Worm (Caenorhabditis elegans) whole organism, L1 larva: ENCODE measurements around the gene tag-123.

Experiments used
- C04F5.9 ChIP-seq: sonication (generic microtip); optimal IDR thresholded peaks from 2 replicates; lab custom pipeline; 2016; ENCODE audit warnings: missing genetic modification characterization, missing compliant biosample characterization
- C16A3.4 ChIP-seq: fragments of 150-350 bp; optimal IDR thresholded peaks from 2 replicates; lab custom pipeline; 2014; ENCODE audit warnings: missing biosample characterization, missing genetic modification characterization
- F16B12.6 ChIP-seq: fragments of 150-350 bp; optimal IDR thresholded peaks from 2 replicates; lab custom pipeline; 2014; ENCODE audit warnings: missing biosample characterization, missing genetic modification characterization
- aly-2 ChIP-seq: fragments of 150-350 bp; optimal IDR thresholded peaks from 2 replicates; lab custom pipeline; 2014; ENCODE audit warnings: missing biosample characterization, missing genetic modification characterization
- ama-1 ChIP-seq: fragments of 150-350 bp; optimal IDR thresholded peaks from 2 replicates; lab custom pipeline; 2014
- blmp-1 ChIP-seq: fragments of 150-350 bp; optimal IDR thresholded peaks from 2 replicates; lab custom pipeline; 2014; ENCODE audit warnings: missing biosample characterization, missing genetic modification characterization
- ceh-63 ChIP-seq: fragments of 200-800 bp; sonication (Bioruptor generic); optimal IDR thresholded peaks from 2 replicates; lab custom pipeline; 2018; ENCODE audit warnings: mild to moderate bottlenecking, missing genetic modification characterization, missing compliant biosample characterization
- ceh-8 ChIP-seq: fragments of 200-800 bp; sonication (Bioruptor generic); optimal IDR thresholded peaks from 2 replicates; lab custom pipeline; 2018; ENCODE audit warnings: mild to moderate bottlenecking, missing genetic modification characterization, moderate library complexity, missing compliant biosample characterization
- ceh-90 ChIP-seq: sonication (generic microtip); optimal IDR thresholded peaks from 2 replicates; lab custom pipeline; 2016; ENCODE audit warnings: missing genetic modification characterization, missing compliant biosample characterization
- ces-1 ChIP-seq: fragments of 150-350 bp; optimal IDR thresholded peaks from 2 replicates; lab custom pipeline; 2014; ENCODE audit warnings: missing biosample characterization, missing genetic modification reagents, missing genetic modification characterization
- dpl-1 ChIP-seq, 3 experiments: fragments of 150-350 bp in 2 of 3; sonication (generic microtip) in 1 of 3; optimal IDR thresholded peaks; 2 replicates each; lab custom pipeline; 2014 to 2017; ENCODE audit warnings: missing biosample characterization in 3 of 3, missing genetic modification characterization in 3 of 3, missing genetic modification reagents in 3 of 3
- efl-3 ChIP-seq: fragments of 200-800 bp; sonication (Bioruptor generic); optimal IDR thresholded peaks from 2 replicates; lab custom pipeline; 2018; ENCODE audit warnings: mild to moderate bottlenecking, missing genetic modification characterization, missing compliant biosample characterization
- egl-13 ChIP-seq: sonication (generic microtip); optimal IDR thresholded peaks from 2 replicates; lab custom pipeline; 2016; ENCODE audit warnings: missing genotype, missing genetic modification reagents, missing genetic modification characterization, missing compliant biosample characterization
- elt-2 ChIP-seq: sonication (generic microtip); optimal IDR thresholded peaks from 2 replicates; lab custom pipeline; 2016; ENCODE audit warnings: missing genetic modification characterization, mild to moderate bottlenecking, inconsistent platforms, missing compliant biosample characterization, missing genetic modification reagents
- fkh-10 ChIP-seq: sonication (generic microtip); optimal IDR thresholded peaks from 2 replicates; lab custom pipeline; 2017; ENCODE audit warnings: missing biosample characterization, missing genetic modification reagents, missing genetic modification characterization
- grh-1 ChIP-seq: fragments of 200-800 bp; sonication (Bioruptor generic); IDR thresholded peaks from 2 replicates; pipeline ENCODE4 v1.3.6; 2022; ENCODE audit warnings: missing genetic modification reagents, missing genetic modification characterization, missing compliant biosample characterization
- hlh-4 ChIP-seq: sonication (generic microtip); optimal IDR thresholded peaks from 2 replicates; lab custom pipeline; 2016; ENCODE audit warnings: mild to moderate bottlenecking, missing genetic modification characterization, missing compliant biosample characterization
- isw-1 ChIP-seq: fragments of 200-800 bp; sonication (Bioruptor generic); IDR thresholded peaks from 2 replicates; pipeline ENCODE4 v1.3.6; 2022; ENCODE audit warnings: missing genetic modification characterization, missing compliant biosample characterization
- lin-14 ChIP-seq: fragments of 200-800 bp; sonication (Bioruptor generic); optimal IDR thresholded peaks from 2 replicates; lab custom pipeline; 2018; ENCODE audit warnings: mild to moderate bottlenecking, missing genetic modification characterization, moderate library complexity, missing compliant biosample characterization
- lin-39 ChIP-seq: fragments of 150-350 bp; optimal IDR thresholded peaks from 2 replicates; lab custom pipeline; 2014; ENCODE audit warnings: missing biosample characterization, missing genetic modification reagents, missing genetic modification characterization
- lsy-2 ChIP-seq, 2 experiments: fragments of 150-350 bp; optimal IDR thresholded peaks; 2 replicates each; lab custom pipeline; 2014; ENCODE audit warnings: missing biosample characterization in 2 of 2, missing genetic modification characterization in 2 of 2
- mab-9 ChIP-seq: fragments of 200-800 bp; sonication (Bioruptor generic); IDR thresholded peaks from 2 replicates; pipeline ENCODE4 v1.3.6; 2022; ENCODE audit warnings: missing genetic modification reagents, missing genetic modification characterization, missing compliant biosample characterization
- mep-1 ChIP-seq: fragments of 150-350 bp; optimal IDR thresholded peaks from 2 replicates; lab custom pipeline; 2014; ENCODE audit warnings: missing biosample characterization, missing genetic modification characterization
- nhr-12 ChIP-seq: sonication (generic microtip); optimal IDR thresholded peaks from 2 replicates; lab custom pipeline; 2017; ENCODE audit warnings: missing biosample characterization, missing genetic modification characterization
- nhr-19 ChIP-seq: fragments of 200-800 bp; sonication (Bioruptor generic); conservative IDR thresholded peaks from 2 replicates; pipeline ENCODE4 v1.3.6; 2022; ENCODE audit warnings: missing genetic modification characterization, missing compliant biosample characterization
- nhr-237 ChIP-seq: fragments of 150-350 bp; optimal IDR thresholded peaks from 2 replicates; lab custom pipeline; 2014; ENCODE audit warnings: missing biosample characterization, missing genetic modification characterization
- nhr-71 ChIP-seq: sonication (generic microtip); optimal IDR thresholded peaks from 2 replicates; lab custom pipeline; 2016; ENCODE audit warnings: mild to moderate bottlenecking, missing genetic modification characterization, moderate library complexity, missing compliant biosample characterization
- nhr-77 ChIP-seq: fragments of 150-350 bp; optimal IDR thresholded peaks from 2 replicates; lab custom pipeline; 2014; ENCODE audit warnings: missing biosample characterization, missing genetic modification characterization
- nhr-85 ChIP-seq: sonication (generic microtip); peaks from one replicate; lab custom pipeline; 2016; ENCODE audit warnings: missing genetic modification characterization, inconsistent platforms, missing compliant biosample characterization
- nhr-90 ChIP-seq: sonication (generic microtip); optimal IDR thresholded peaks from 2 replicates; lab custom pipeline; 2016; ENCODE audit warnings: mild to moderate bottlenecking, missing genetic modification characterization, missing compliant biosample characterization; ENCODE audit not compliant: poor library complexity
- pag-3 ChIP-seq: sonication (generic microtip); optimal IDR thresholded peaks from 2 replicates; lab custom pipeline; 2017; ENCODE audit warnings: missing genetic modification characterization, mild to moderate bottlenecking, missing compliant biosample characterization, antibody characterized with exemption, borderline replicate concordance; ENCODE audit not compliant: insufficient read depth
- pqm-1 ChIP-seq: sonication (generic microtip); optimal IDR thresholded peaks from 3 replicates; lab custom pipeline; 2017; ENCODE audit warnings: missing biosample characterization, missing genetic modification characterization
- skn-1 ChIP-seq: fragments of 150-350 bp; optimal IDR thresholded peaks from 2 replicates; lab custom pipeline; 2014; ENCODE audit warnings: missing biosample characterization, missing genetic modification characterization
- snpc-4 ChIP-seq: fragments of 150-350 bp; optimal IDR thresholded peaks from 2 replicates; lab custom pipeline; 2014; ENCODE audit warnings: missing biosample characterization, missing genetic modification characterization
- sptf-1 ChIP-seq: fragments of 150-350 bp; optimal IDR thresholded peaks from 2 replicates; lab custom pipeline; 2014; ENCODE audit warnings: missing biosample characterization, missing genetic modification characterization
- swsn-7 ChIP-seq: sonication (generic microtip); optimal IDR thresholded peaks from 2 replicates; lab custom pipeline; 2016; ENCODE audit warnings: missing genetic modification characterization, missing compliant biosample characterization
- tbx-2 ChIP-seq: sonication (generic microtip); optimal IDR thresholded peaks from 2 replicates; lab custom pipeline; 2016; ENCODE audit warnings: missing genetic modification characterization, missing compliant biosample characterization
- tlp-1 ChIP-seq: fragments of 150-350 bp; optimal IDR thresholded peaks from 2 replicates; lab custom pipeline; 2014; ENCODE audit warnings: missing biosample characterization, missing genetic modification characterization
- unc-30 ChIP-seq: sonication (generic microtip); optimal IDR thresholded peaks from 2 replicates; lab custom pipeline; 2017; ENCODE audit warnings: missing biosample characterization, missing genetic modification characterization
- unc-98 ChIP-seq: fragments of 200-800 bp; sonication (Bioruptor generic); IDR thresholded peaks from 2 replicates; pipeline ENCODE4 v1.3.6; 2022; ENCODE audit warnings: missing genetic modification characterization, missing compliant biosample characterization
- vab-15 ChIP-seq: sonication (generic microtip); optimal IDR thresholded peaks from 2 replicates; lab custom pipeline; 2017; ENCODE audit warnings: missing genotype, mild to moderate bottlenecking, missing genetic modification characterization, missing compliant biosample characterization
- xbp-1 ChIP-seq: sonication (generic microtip); optimal IDR thresholded peaks from 2 replicates; lab custom pipeline; 2016; ENCODE audit warnings: missing genetic modification characterization, missing compliant biosample characterization
- ztf-11 ChIP-seq, 2 experiments: sonication (generic microtip); optimal IDR thresholded peaks; 2 replicates each; lab custom pipeline; 2016 to 2017; ENCODE audit warnings: missing genetic modification characterization in 2 of 2, missing biosample characterization in 1 of 2, missing compliant biosample characterization in 1 of 2

Gene tag-123

DNA sequence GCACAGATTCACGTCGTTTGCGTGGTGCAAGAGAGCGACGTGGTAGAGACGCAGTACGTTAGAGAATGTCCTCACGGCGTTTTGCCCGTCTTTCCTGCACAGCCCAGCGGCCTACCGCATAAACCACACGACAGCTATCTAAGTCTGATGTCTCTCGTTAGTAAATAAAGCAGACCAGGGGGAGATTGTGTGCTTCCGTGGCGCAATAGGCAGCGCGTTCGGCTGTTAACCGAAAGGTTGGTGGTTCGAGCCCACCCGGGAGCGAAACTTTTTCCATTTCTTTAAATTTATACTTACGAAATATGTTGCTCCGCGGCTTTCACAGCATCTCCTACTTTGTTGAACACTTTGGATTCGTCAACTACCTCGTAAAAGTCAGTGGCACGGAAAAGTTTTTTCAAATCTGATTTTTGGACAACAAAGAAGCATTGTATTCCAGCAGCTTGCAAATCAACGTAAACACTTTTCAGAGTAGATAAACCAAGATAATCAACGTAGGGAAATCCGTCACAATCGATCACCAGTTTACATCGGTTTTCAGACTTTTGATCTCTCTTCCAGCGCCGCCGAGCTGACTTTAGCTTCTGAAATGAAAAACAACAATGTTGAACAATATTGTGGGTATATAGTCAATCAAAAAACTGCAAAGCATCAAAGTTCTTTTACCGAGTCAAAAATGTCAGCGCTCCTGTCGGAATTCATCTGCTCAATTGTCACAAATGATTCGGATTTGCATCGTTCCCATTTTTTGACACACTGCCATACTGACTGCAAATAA is 17.4 kb downstream of the tag-123 start (continued):
- TF ChIP-seq ceh-63: no peak
- TF ChIP-seq mep-1 (tag; lab: Kevin White, UChicago): peak; percentile 81
- TF ChIP-seq pag-3 (tag; lab: Kevin White, UChicago): peak; percentile 5
- TF ChIP-seq ztf-11 (tag; optimal IDR thresholded peaks at IDR 0.05; lab: Kevin White, UChicago): peak in 1 of 2 experiments; percentile 85
- no peak for TF ChIP-seq pqm-1 (tag; lab: Kevin White, UChicago)
- peak; percentile 80 for TF ChIP-seq ceh-8 (GFP tag; lab: Kevin White, UChicago)
- TF ChIP-seq xbp-1 (tag; lab: Kevin White, UChicago): peak; percentile 88
- peak; percentile 93 for TF ChIP-seq fkh-10
- peak; percentile 73 for TF ChIP-seq efl-3 (GFP tag; lab: Kevin White, UChicago)
- TF ChIP-seq nhr-19 (GFP tag; lab: Robert Waterston, UW): peak; percentile 92
- peak; percentile 94 for TF ChIP-seq swsn-7 (tag; lab: Kevin White, UChicago)
- no peak for TF ChIP-seq ces-1 (GFP tag; lab: Kevin White, UChicago)
- peak; percentile 75 for TF ChIP-seq nhr-77 (tag; lab: Kevin White, UChicago)
- TF ChIP-seq aly-2 (tag; lab: Kevin White, UChicago): peak; percentile 63
- peak; percentile 73 for TF ChIP-seq unc-98 (GFP tag; lab: Robert Waterston, UW)
- TF ChIP-seq sptf-1 (tag; lab: Kevin White, UChicago): no peak
- peak; percentile 3 for TF ChIP-seq hlh-4 (tag; lab: Kevin White, UChicago)
- TF ChIP-seq egl-13 (tag; lab: Kevin White, UChicago): peak; percentile 84
- TF ChIP-seq C16A3.4 (tag; lab: Kevin White, UChicago): peak; percentile 88
- TF ChIP-seq nhr-71 (tag; lab: Kevin White, UChicago): peak; percentile 96
- no peak for TF ChIP-seq tlp-1 (tag; lab: Kevin White, UChicago)
- peak; percentile 81 to 83 for TF ChIP-seq lsy-2 (tag; optimal IDR thresholded peaks at IDR 0.05; lab: Kevin White, UChicago)
- no peak for TF ChIP-seq ceh-90 (tag; lab: Kevin White, UChicago)
- peak; percentile 91 for TF ChIP-seq nhr-90 (tag; lab: Kevin White, UChicago)
- peak; percentile 70 for TF ChIP-seq mab-9 (GFP tag; lab: Robert Waterston, UW)
- peak; percentile 94 for TF ChIP-seq nhr-85 (tag; lab: Kevin White, UChicago)
- peak; percentile 97 for TF ChIP-seq lin-14 (GFP tag; lab: Kevin White, UChicago)
- peak; percentile 42 for TF ChIP-seq blmp-1
- peak; percentile 94 for TF ChIP-seq tbx-2 (tag; lab: Kevin White, UChicago)
- peak; percentile 77 for TF ChIP-seq elt-2 (tag; lab: Kevin White, UChicago)
- peak; percentile 68 for TF ChIP-seq lin-39 (tag; lab: Kevin White, UChicago)
- no peak for TF ChIP-seq F16B12.6 (tag; lab: Kevin White, UChicago)
- TF ChIP-seq dpl-1 (GFP tag; optimal IDR thresholded peaks at IDR 0.05; lab: Kevin White, UChicago): peak in 2 of 3 experiments; percentile 44 to 50
- no peak for TF ChIP-seq ama-1 (lab: Kevin White, UChicago)
- peak; percentile 39 for TF ChIP-seq C04F5.9
- TF ChIP-seq grh-1 (GFP tag; lab: Robert Waterston, UW): peak; percentile 77
- peak; percentile 78 for TF ChIP-seq skn-1 (tag; lab: Kevin White, UChicago)
- peak; percentile 48 for TF ChIP-seq nhr-237 (tag; lab: Kevin White, UChicago)
- peak; percentile 49 for TF ChIP-seq snpc-4 (tag; lab: Kevin White, UChicago)
- TF ChIP-seq isw-1 (GFP tag; lab: Robert Waterston, UW): peak; percentile 86
- TF ChIP-seq unc-30 (tag; lab: Kevin White, UChicago): no peak
- no peak for TF ChIP-seq vab-15 (tag; lab: Kevin White, UChicago)
- no peak for TF ChIP-seq nhr-12 (tag; lab: Kevin White, UChicago)
